Worm (Caenorhabditis elegans): ENCODE data around the gene irld-66.

Gene irld-66

DNA sequence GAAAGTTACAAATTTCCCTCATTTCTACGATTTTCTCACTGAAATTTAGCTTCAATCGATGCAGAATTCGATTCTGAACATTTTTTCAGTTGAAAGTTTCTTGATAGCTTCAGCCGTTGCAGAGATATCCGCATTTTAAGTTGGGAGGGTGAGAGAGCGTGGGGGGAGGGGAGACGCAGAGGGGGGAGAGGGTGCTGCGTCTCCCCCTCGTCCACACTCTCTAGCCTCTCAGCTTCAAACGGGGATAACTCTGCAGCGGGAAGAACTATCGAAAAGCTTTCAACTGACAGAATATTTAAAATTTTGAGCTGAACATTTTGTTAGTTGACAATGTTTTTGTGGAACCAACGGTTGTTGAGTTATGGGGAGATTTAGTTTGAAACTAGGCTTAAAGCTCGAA, 18.8 kb downstream of the irld-66 start:
- TF ChIP-seq ces-1 (GFP tag; optimal IDR thresholded peaks at IDR 0.05): no peak
- TF ChIP-seq set-16 (GFP tag; IDR thresholded peaks at IDR 0.05): peak; percentile 66

DNA sequence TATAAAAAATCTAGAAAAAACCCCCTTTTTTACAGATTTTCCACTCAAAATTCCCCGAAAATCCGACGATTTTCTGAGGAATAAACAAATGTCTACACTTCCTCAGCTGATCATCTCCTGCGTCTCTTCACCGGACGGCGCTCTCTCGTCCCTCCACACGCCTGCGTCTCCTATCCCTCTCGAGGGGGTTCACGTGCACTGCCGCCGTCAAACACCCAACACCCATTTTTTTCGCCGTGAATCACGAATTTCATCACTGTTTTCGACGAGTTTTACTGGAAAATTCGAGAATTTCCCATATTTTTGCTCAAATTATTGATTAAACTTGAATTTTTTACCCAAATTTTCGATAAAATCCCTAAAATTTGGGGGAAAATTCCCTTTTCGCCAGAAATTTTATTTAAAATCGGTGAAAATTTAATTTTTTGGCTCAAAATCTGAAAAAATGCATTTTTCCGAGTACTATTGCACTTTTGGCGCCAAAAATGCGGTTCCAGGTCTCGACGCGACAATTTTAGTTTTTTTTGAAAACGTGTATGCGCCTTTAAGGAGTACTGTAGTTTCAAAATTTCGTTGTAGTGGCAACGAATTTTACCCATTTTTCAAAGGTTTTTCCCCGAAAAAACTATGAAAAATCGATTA, 19.7 kb downstream of the irld-66 start:
- TF ChIP-seq madf-9 (GFP tag; conservative IDR thresholded peaks at IDR 0.05): no peak
- TF ChIP-seq lin-1 (GFP tag; IDR thresholded peaks at IDR 0.05): peak; percentile 50; the same call in 1 of the 2 replicates
- TF ChIP-seq aha-1 (tag): peak; percentile 26
- peak; percentile 64 for TF ChIP-seq unc-130 (GFP tag; optimal IDR thresholded peaks at IDR 0.05)
- peak; percentile 30 for TF ChIP-seq lin-13 (GFP tag; optimal IDR thresholded peaks at IDR 0.05)
- peak in 1 of 2 experiments; percentile 87 for TF ChIP-seq unc-62 (GFP tag; optimal IDR thresholded peaks at IDR 0.05 in 1 of 2)
- TF ChIP-seq unc-62 (tag; optimal IDR thresholded peaks at IDR 0.05): no peak
- TF ChIP-seq mes-2 (tag; optimal IDR thresholded peaks at IDR 0.05; ENCODE audit: poor library complexity, severe bottlenecking): peak; percentile 69
- TF ChIP-seq lsy-2 (tag; optimal IDR thresholded peaks at IDR 0.05): peak in 1 of 2 experiments; percentile 55
- TF ChIP-seq nhr-42 (GFP tag; IDR thresholded peaks at IDR 0.05): no peak
- TF ChIP-seq ama-1 (optimal IDR thresholded peaks at IDR 0.05): peak; percentile 45
- peak; percentile 28 for TF ChIP-seq fkh-10 (GFP tag; optimal IDR thresholded peaks at IDR 0.05)
- peak; percentile 49 for TF ChIP-seq dmd-6 (GFP tag; IDR thresholded peaks at IDR 0.05)
- TF ChIP-seq mdl-1 (tag; optimal IDR thresholded peaks at IDR 0.05): peak; percentile 76 to 91
- TF ChIP-seq mxl-3 (GFP tag; optimal IDR thresholded peaks at IDR 0.05): peak; percentile 54
- peak; percentile 97 for TF ChIP-seq hlh-30 (tag; optimal IDR thresholded peaks at IDR 0.05; ENCODE audit: insufficient read depth)
- TF ChIP-seq dve-1 (tag; optimal IDR thresholded peaks at IDR 0.05; ENCODE audit: insufficient read depth): peak; percentile 59
- TF ChIP-seq nhr-41 (GFP tag; IDR thresholded peaks at IDR 0.05): no peak
- peak; percentile 67; the same call in 1 of the 2 replicates for TF ChIP-seq arid-1 (GFP tag; conservative IDR thresholded peaks at IDR 0.05)
- TF ChIP-seq mep-1 (tag; optimal IDR thresholded peaks at IDR 0.05): peak; percentile 49
- TF ChIP-seq lin-38 (GFP tag; IDR thresholded peaks at IDR 0.05): peak; percentile 70
- no peak for TF ChIP-seq sdz-12 (GFP tag; optimal IDR thresholded peaks at IDR 0.05)
- peak; percentile 79 for TF ChIP-seq hmg-1.1 (GFP tag; IDR thresholded peaks at IDR 0.05)
- peak; percentile 60 for TF ChIP-seq nhr-48 (tag; optimal IDR thresholded peaks at IDR 0.05)
- TF ChIP-seq hlh-11 (tag; optimal IDR thresholded peaks at IDR 0.05): peak; percentile 95
- TF ChIP-seq mdt-29 (GFP tag; IDR thresholded peaks at IDR 0.05): peak; percentile 83
- no peak for TF ChIP-seq madf-5 (GFP tag; IDR thresholded peaks at IDR 0.05)
- TF ChIP-seq T20F7.1 (GFP tag; optimal IDR thresholded peaks at IDR 0.05): no peak
- peak; percentile 53 for TF ChIP-seq php-3 (GFP tag; IDR thresholded peaks at IDR 0.05)
- TF ChIP-seq attf-4 (tag; optimal IDR thresholded peaks at IDR 0.05): no peak
- 0 out of 2 replicates have a peak, but pooled peaks have one; percentile 15 for TF ChIP-seq tag-97 (GFP tag; IDR thresholded peaks at IDR 0.05)
- TF ChIP-seq egl-43 (GFP tag; IDR thresholded peaks at IDR 0.05): peak; percentile 56; the same call in 1 of the 2 replicates
- TF ChIP-seq Y5F2A.4 (GFP tag; optimal IDR thresholded peaks at IDR 0.05): peak; percentile 37
- TF ChIP-seq F10B5.3 (tag; optimal IDR thresholded peaks at IDR 0.05): peak; percentile 18
- no peak for TF ChIP-seq aly-2 (tag; optimal IDR thresholded peaks at IDR 0.05)
- peak in 1 of 2 experiments; percentile 7 for TF ChIP-seq hif-1 (tag; optimal IDR thresholded peaks at IDR 0.05)
- TF ChIP-seq F49E8.2 (tag; optimal IDR thresholded peaks at IDR 0.05; ENCODE audit: borderline replicate concordance): peak; percentile 18
- TF ChIP-seq daf-16 (GFP tag; optimal IDR thresholded peaks at IDR 0.05): peak; percentile 4 to 40
- TF ChIP-seq daf-16 (tag; optimal IDR thresholded peaks at IDR 0.05): peak; percentile 58
- TF ChIP-seq nhr-28 (tag; optimal IDR thresholded peaks at IDR 0.05): peak; percentile 14
- no peak for TF ChIP-seq ceh-62 (tag; optimal IDR thresholded peaks at IDR 0.05)
- no peak for TF ChIP-seq daf-12 (tag; optimal IDR thresholded peaks at IDR 0.05)
- peak; percentile 8 for TF ChIP-seq spr-1 (tag; optimal IDR thresholded peaks at IDR 0.05)
- TF ChIP-seq nhr-77 (tag; optimal IDR thresholded peaks at IDR 0.05): no peak
- TF ChIP-seq duxl-1 (tag; optimal IDR thresholded peaks at IDR 0.05; ENCODE audit: poor library complexity): peak; percentile 43
- TF ChIP-seq zfp-3 (GFP tag; conservative IDR thresholded peaks at IDR 0.05): 0 out of 2 replicates have a peak, but pooled peaks have one; percentile 6

Data from whole organism, L4 larva.